Worm (Caenorhabditis elegans) whole organism, L4/young adult: ENCODE measurements around the gene F08G12.1.

Experiments
- dao-5 ChIP-seq: sonication (generic microtip); optimal IDR thresholded peaks from 2 replicates; lab custom pipeline; 2016; ENCODE audit warnings: missing genotype, missing genetic modification characterization, moderate library complexity, missing compliant biosample characterization
- him-1 ChIP-seq: sonication (generic microtip); optimal IDR thresholded peaks from 2 replicates; lab custom pipeline; 2016; ENCODE audit warnings: missing genotype, missing genetic modification reagents, missing genetic modification characterization, missing compliant biosample characterization

ce11 chrX:11252429-11252828 is 53.2 kb downstream of the F08G12.1 start:
- no peak for TF ChIP-seq dao-5 (tag; lab: Kevin White, UChicago)
- TF ChIP-seq him-1 (tag; lab: Kevin White, UChicago): peak; percentile 37
